Worm (Caenorhabditis elegans) whole organism, L3 larva: Measurements from ENCODE around the gene F47B8.5.

Source experiments
- ZK546.5 ChIP-seq: sonication (generic microtip); optimal IDR thresholded peaks from 2 replicates; lab custom pipeline; 2017; ENCODE audit warnings: missing biosample characterization, missing genetic modification characterization
- ama-1 ChIP-seq: fragments of 150-350 bp; optimal IDR thresholded peaks from 2 replicates; lab custom pipeline; 2018
- ceh-16 ChIP-seq: sonication (generic microtip); optimal IDR thresholded peaks from 2 replicates; lab custom pipeline; 2017; ENCODE audit warnings: missing biosample characterization, missing genetic modification characterization
- ceh-82 ChIP-seq: fragments of 150-350 bp; optimal IDR thresholded peaks from 2 replicates; lab custom pipeline; 2014; ENCODE audit warnings: missing biosample characterization, missing genetic modification characterization
- ceh-9 ChIP-seq: sonication (generic microtip); optimal IDR thresholded peaks from 2 replicates; lab custom pipeline; 2018; ENCODE audit warnings: missing biosample characterization, missing genetic modification characterization
- daf-12 ChIP-seq: fragments of 150-350 bp; optimal IDR thresholded peaks from 2 replicates; lab custom pipeline; 2014; ENCODE audit warnings: missing biosample characterization, missing genetic modification reagents, missing genetic modification characterization
- egl-27 ChIP-seq: sonication (generic microtip); optimal IDR thresholded peaks from 4 replicates; lab custom pipeline; 2017; ENCODE audit warnings: missing biosample characterization, missing genetic modification reagents, missing genetic modification characterization
- egl-5 ChIP-seq: fragments of 150-350 bp; optimal IDR thresholded peaks from 2 replicates; lab custom pipeline; 2017; ENCODE audit warnings: missing biosample characterization, missing genetic modification reagents, missing genetic modification characterization, inconsistent platforms
- elt-2 ChIP-seq: sonication (generic microtip); optimal IDR thresholded peaks from 2 replicates; lab custom pipeline; 2016; ENCODE audit warnings: missing genetic modification reagents, mild to moderate bottlenecking, missing genetic modification characterization, missing compliant biosample characterization
- elt-3 ChIP-seq, 3 experiments: fragments of 150-350 bp in 1 of 3; sonication (generic microtip) in 2 of 3; optimal IDR thresholded peaks; 2 replicates in 2 of 3; 4 replicates in 1 of 3; lab custom pipeline; 2014 to 2017; ENCODE audit warnings: missing biosample characterization in 3 of 3, missing genetic modification characterization in 3 of 3
- eor-1 ChIP-seq, 2 experiments: fragments of 150-350 bp; optimal IDR thresholded peaks; 2 replicates each; lab custom pipeline; 2014 to 2018; ENCODE audit warnings: missing biosample characterization in 2 of 2, missing genetic modification characterization in 2 of 2
- fkh-10 ChIP-seq: sonication (generic microtip); optimal IDR thresholded peaks from 2 replicates; lab custom pipeline; 2017; ENCODE audit warnings: missing biosample characterization, missing genetic modification reagents, missing genetic modification characterization
- hmg-11 ChIP-seq: sonication (generic microtip); optimal IDR thresholded peaks from 2 replicates; lab custom pipeline; 2016; ENCODE audit warnings: missing genetic modification characterization, missing compliant biosample characterization
- jun-1 ChIP-seq: fragments of 150-350 bp; optimal IDR thresholded peaks from 2 replicates; lab custom pipeline; 2014; ENCODE audit warnings: missing biosample characterization, missing genetic modification reagents, missing genetic modification characterization
- lin-15B ChIP-seq: fragments of 150-350 bp; optimal IDR thresholded peaks from 2 replicates; lab custom pipeline; 2014; ENCODE audit warnings: missing biosample characterization, missing genetic modification characterization
- lin-39 ChIP-seq: fragments of 150-350 bp; optimal IDR thresholded peaks from 2 replicates; lab custom pipeline; 2018; ENCODE audit warnings: missing biosample characterization, missing genetic modification reagents, missing genetic modification characterization
- lsy-12 ChIP-seq: sonication (generic microtip); optimal IDR thresholded peaks from 2 replicates; lab custom pipeline; 2016; ENCODE audit warnings: mild to moderate bottlenecking, missing genetic modification characterization, missing compliant biosample characterization
- mdl-1 ChIP-seq: fragments of 150-350 bp; optimal IDR thresholded peaks from 2 replicates; lab custom pipeline; 2014; ENCODE audit warnings: missing biosample characterization, missing genetic modification characterization
- nfya-1 ChIP-seq: sonication (generic microtip); optimal IDR thresholded peaks from 2 replicates; lab custom pipeline; 2017; ENCODE audit warnings: missing genetic modification characterization, mild to moderate bottlenecking, missing compliant biosample characterization, antibody characterized with exemption, moderate library complexity; ENCODE audit not compliant: insufficient read depth
- nhr-11 ChIP-seq: fragments of 150-350 bp; optimal IDR thresholded peaks from 2 replicates; lab custom pipeline; 2014; ENCODE audit warnings: missing biosample characterization, missing genetic modification characterization
- nhr-12 ChIP-seq: fragments of 150-350 bp; optimal IDR thresholded peaks from 2 replicates; lab custom pipeline; 2014; ENCODE audit warnings: missing biosample characterization, missing genetic modification characterization
- nhr-23 ChIP-seq: fragments of 150-350 bp; optimal IDR thresholded peaks from 2 replicates; lab custom pipeline; 2014; ENCODE audit warnings: missing biosample characterization, missing genetic modification reagents, missing genetic modification characterization
- nhr-237 ChIP-seq: fragments of 150-350 bp; optimal IDR thresholded peaks from 2 replicates; lab custom pipeline; 2014; ENCODE audit warnings: missing biosample characterization, missing genetic modification characterization
- nhr-25 ChIP-seq: sonication (generic microtip); optimal IDR thresholded peaks from 2 replicates; lab custom pipeline; 2017; ENCODE audit warnings: missing biosample characterization, missing genetic modification characterization
- nhr-28 ChIP-seq: fragments of 150-350 bp; optimal IDR thresholded peaks from 2 replicates; lab custom pipeline; 2014; ENCODE audit warnings: missing biosample characterization, missing genetic modification characterization
- nhr-43 ChIP-seq: sonication (generic microtip); optimal IDR thresholded peaks from 2 replicates; lab custom pipeline; 2016; ENCODE audit warnings: mild to moderate bottlenecking, missing genetic modification characterization, missing compliant biosample characterization; ENCODE audit not compliant: poor library complexity, severe bottlenecking
- nhr-67 ChIP-seq: fragments of 150-350 bp; optimal IDR thresholded peaks from 2 replicates; lab custom pipeline; 2014; ENCODE audit warnings: missing biosample characterization, missing genetic modification characterization
- nhr-77 ChIP-seq: fragments of 150-350 bp; optimal IDR thresholded peaks from 2 replicates; lab custom pipeline; 2014; ENCODE audit warnings: missing biosample characterization, missing genetic modification characterization
- pha-4 ChIP-seq: fragments of 150-350 bp; optimal IDR thresholded peaks from 2 replicates; lab custom pipeline; 2014; ENCODE audit warnings: missing biosample characterization, missing genetic modification reagents, missing genetic modification characterization
- pqm-1 ChIP-seq: fragments of 150-350 bp; optimal IDR thresholded peaks from 2 replicates; lab custom pipeline; 2017; ENCODE audit warnings: missing biosample characterization, missing genetic modification characterization, inconsistent platforms
- skn-1 ChIP-seq: fragments of 150-350 bp; optimal IDR thresholded peaks from 2 replicates; lab custom pipeline; 2014; ENCODE audit warnings: missing biosample characterization, missing genetic modification characterization
- snpc-4 ChIP-seq: fragments of 150-350 bp; optimal IDR thresholded peaks from 2 replicates; lab custom pipeline; 2014; ENCODE audit warnings: missing biosample characterization, missing genetic modification characterization
- tbx-2 ChIP-seq: sonication (generic microtip); optimal IDR thresholded peaks from 2 replicates; lab custom pipeline; 2016; ENCODE audit warnings: mild to moderate bottlenecking, missing genetic modification characterization, missing compliant biosample characterization
- unc-39 ChIP-seq: sonication (generic microtip); optimal IDR thresholded peaks from 4 replicates; lab custom pipeline; 2017; ENCODE audit warnings: missing biosample characterization, missing genetic modification characterization
- unc-62 ChIP-seq: fragments of 150-350 bp; sonication (generic microtip); optimal IDR thresholded peaks from 4 replicates; lab custom pipeline; 2014; ENCODE audit warnings: missing biosample characterization, missing genetic modification reagents, missing genetic modification characterization
- ztf-11 ChIP-seq: fragments of 150-350 bp; optimal IDR thresholded peaks from 2 replicates; lab custom pipeline; 2014; ENCODE audit warnings: missing biosample characterization, missing genetic modification characterization
- ztf-4 ChIP-seq: fragments of 150-350 bp; optimal IDR thresholded peaks from 2 replicates; lab custom pipeline; 2014; ENCODE audit warnings: missing biosample characterization, missing genetic modification characterization

Gene F47B8.5

ce11 chrV:14352032-14352431, 24.4 kb upstream of the F47B8.5 start:
- TF ChIP-seq tbx-2 (tag; lab: Kevin White, UChicago) (no peak), nhr-25 (tag; lab: Kevin White, UChicago) (no peak), ceh-9 (no peak)

- TF ChIP-seq nfya-1 (tag; lab: Kevin White, UChicago), result no peak
- no peak for TF ChIP-seq eor-1 (tag; optimal IDR thresholded peaks at IDR 0.05; lab: Kevin White, UChicago)
- TF ChIP-seq daf-12 (tag; lab: Kevin White, UChicago), result no peak
- TF ChIP-seq hmg-11 (tag; lab: Kevin White, UChicago), result no peak
- no peak for TF ChIP-seq egl-27 (tag; lab: Kevin White, UChicago)
Observed at ce11 chrV:14351629-14352028, 24.0 kb upstream of the F47B8.5 start, which contains the start of gene vha-13. TSS of gene vha-13 (plus strand) at chrV:14351709.

- peak; percentile 25 for TF ChIP-seq ceh-16 (tag; lab: Kevin White, UChicago)
- no peak for TF ChIP-seq mdl-1
- peak in 1 of 3 experiments; percentile 11 for TF ChIP-seq elt-3 (tag; optimal IDR thresholded peaks at IDR 0.05; lab: Kevin White, UChicago)
- no peak for TF ChIP-seq ztf-11 (tag; lab: Kevin White, UChicago)
- TF ChIP-seq daf-12 (tag; lab: Kevin White, UChicago), result no peak
- TF ChIP-seq nfya-1 (tag; lab: Kevin White, UChicago), result peak; percentile 87
- peak; percentile 19 for TF ChIP-seq tbx-2 (tag; lab: Kevin White, UChicago)
- TF ChIP-seq nhr-25 (tag; lab: Kevin White, UChicago), result peak; percentile 86
- TF ChIP-seq ama-1 (lab: Kevin White, UChicago), result peak; percentile 50
- no peak for TF ChIP-seq ZK546.5 (tag; lab: Kevin White, UChicago)
- TF ChIP-seq nhr-11 (tag; lab: Kevin White, UChicago), result no peak
- peak; percentile 64 for TF ChIP-seq skn-1 (tag; lab: Kevin White, UChicago)
- TF ChIP-seq fkh-10, result peak; percentile 10
- TF ChIP-seq ztf-4, result no peak
- peak; percentile 89 for TF ChIP-seq snpc-4 (tag; lab: Kevin White, UChicago)
- peak; percentile 46 for TF ChIP-seq nhr-43
- peak; percentile 76 for TF ChIP-seq lsy-12 (tag; lab: Kevin White, UChicago)
- TF ChIP-seq nhr-23 (tag; lab: Kevin White, UChicago), result peak; percentile 74
- TF ChIP-seq nhr-28 (tag; lab: Kevin White, UChicago), result no peak
- peak; percentile 92 for TF ChIP-seq hmg-11 (tag; lab: Kevin White, UChicago)
- TF ChIP-seq unc-62, result no peak
- peak; percentile 26 for TF ChIP-seq pqm-1 (tag; lab: Kevin White, UChicago)
- peak; percentile 82 for TF ChIP-seq elt-2 (tag; lab: Kevin White, UChicago)
- TF ChIP-seq nhr-77, result no peak
- peak; percentile 94 for TF ChIP-seq lin-39 (tag; lab: Kevin White, UChicago)
- TF ChIP-seq nhr-67, result no peak
- peak; percentile 96 for TF ChIP-seq lin-15B (tag; lab: Kevin White, UChicago)
- TF ChIP-seq ceh-82, result no peak
- peak; percentile 68 for TF ChIP-seq pha-4 (tag; lab: Kevin White, UChicago)
- no peak for TF ChIP-seq egl-5 (tag; lab: Kevin White, UChicago)
- peak; percentile 60 for TF ChIP-seq jun-1
- no peak for TF ChIP-seq unc-39
Observed at ce11 chrV:14350949-14351348, 23.3 kb upstream of the F47B8.5 start.

ce11 chrV:14350498-14350897, 22.8 kb upstream of the F47B8.5 start:
- TF ChIP-seq elt-3 (tag; optimal IDR thresholded peaks at IDR 0.05; lab: Kevin White, UChicago) (no peak), nhr-12 (tag; lab: Kevin White, UChicago) (no peak), ztf-11 (tag; lab: Kevin White, UChicago) (no peak), nhr-237 (tag; lab: Kevin White, UChicago) (no peak)
